Fruit fly (Drosophila melanogaster) whole organism, embryonic: ENCODE measurements around the gene SP555.

Source experiments
- CG10321 ChIP-seq: fragments of 200-800 bp; sonication (Bioruptor generic); IDR thresholded peaks from 2 replicates; pipeline ENCODE4 v1.3.6; 2022; ENCODE audit warnings: missing biosample characterization, missing genetic modification characterization
- CG10462 ChIP-seq: fragments of 200-800 bp; sonication (Bioruptor generic); optimal IDR thresholded peaks from 2 replicates; lab custom pipeline; 2016; ENCODE audit warnings: missing biosample characterization, missing genetic modification characterization
- CG12219 ChIP-seq: fragments of 200-800 bp; sonication (Bioruptor generic); optimal IDR thresholded peaks from 3 replicates; lab custom pipeline; 2018; ENCODE audit warnings: missing biosample characterization, mild to moderate bottlenecking, missing genetic modification characterization
- CG14860 ChIP-seq: fragments of 200-800 bp; sonication (Bioruptor generic); IDR thresholded peaks from 3 replicates; pipeline ENCODE4 v1.3.6; 2022; ENCODE audit warnings: missing biosample characterization, missing genetic modification characterization; ENCODE audit not compliant: partially characterized antibody
- CG1603 ChIP-seq: fragments of 200-800 bp; sonication (Bioruptor generic); optimal IDR thresholded peaks from 2 replicates; lab custom pipeline; 2019; ENCODE audit warnings: missing biosample characterization, mild to moderate bottlenecking, missing genetic modification characterization, moderate library complexity
- CG1647 ChIP-seq: fragments of 200-800 bp; sonication (Bioruptor generic); optimal IDR thresholded peaks from 3 replicates; lab custom pipeline; 2016; ENCODE audit warnings: missing biosample characterization, missing genetic modification characterization
- CG16779 ChIP-seq: fragments of 200-800 bp; sonication (Bioruptor generic); IDR thresholded peaks from 2 replicates; pipeline ENCODE4 v1.3.6; 2022; ENCODE audit warnings: missing biosample characterization, missing genetic modification characterization
- CG16815 ChIP-seq: fragments of 200-800 bp; sonication (Bioruptor generic); optimal IDR thresholded peaks from 3 replicates; lab custom pipeline; 2017; ENCODE audit warnings: missing biosample characterization, mild to moderate bottlenecking, missing genetic modification characterization
- CG17912 ChIP-seq: fragments of 200-800 bp; sonication (Bioruptor generic); optimal IDR thresholded peaks from 2 replicates; lab custom pipeline; 2018; ENCODE audit warnings: missing biosample characterization, mild to moderate bottlenecking, missing genetic modification characterization
- CG2678 ChIP-seq: fragments of 200-800 bp; sonication (Bioruptor generic); optimal IDR thresholded peaks from 3 replicates; lab custom pipeline; 2019; ENCODE audit warnings: missing biosample characterization, mild to moderate bottlenecking, missing genetic modification characterization, moderate library complexity
- CG2889 ChIP-seq: fragments of 200-800 bp; sonication (Bioruptor generic); IDR thresholded peaks from 3 replicates; pipeline ENCODE4 v1.3.6; 2022; ENCODE audit warnings: missing biosample characterization, missing genetic modification characterization
- CG3163 ChIP-seq: fragments of 200-800 bp; sonication (Bioruptor generic); optimal IDR thresholded peaks from 3 replicates; lab custom pipeline; 2016; ENCODE audit warnings: missing biosample characterization, missing genetic modification characterization
- CG3838 ChIP-seq: fragments of 200-800 bp; sonication (Bioruptor generic); optimal IDR thresholded peaks from 3 replicates; lab custom pipeline; 2016; ENCODE audit warnings: missing biosample characterization, missing genetic modification characterization
- CG3847 ChIP-seq: fragments of 200-800 bp; sonication (Bioruptor generic); IDR thresholded peaks from 2 replicates; pipeline ENCODE4 v1.3.6; 2022; ENCODE audit warnings: missing biosample characterization, missing genetic modification characterization
- CG6813 ChIP-seq: fragments of 200-800 bp; sonication (Bioruptor generic); optimal IDR thresholded peaks from 2 replicates; lab custom pipeline; 2017; ENCODE audit warnings: missing biosample characterization, missing genetic modification characterization, mild to moderate bottlenecking, moderate library complexity, missing genetic modification reagents
- CG7963 ChIP-seq: fragments of 200-800 bp; sonication (Bioruptor generic); IDR thresholded peaks from 3 replicates; pipeline ENCODE4 v1.3.6; 2022; ENCODE audit warnings: missing biosample characterization, missing genetic modification characterization; ENCODE audit not compliant: partially characterized antibody
- Dip3 ChIP-seq: fragments of 200-800 bp; sonication (Bioruptor generic); optimal IDR thresholded peaks from 3 replicates; lab custom pipeline; 2016; ENCODE audit warnings: missing biosample characterization, missing genetic modification characterization
- Dll ChIP-seq: fragments of 200-800 bp; sonication (Bioruptor generic); IDR thresholded peaks from 4 replicates; pipeline ENCODE4 v1.3.6; 2022; ENCODE audit warnings: missing biosample characterization, missing genetic modification characterization; ENCODE audit not compliant: partially characterized antibody
- Dp ChIP-seq: fragments of 200-800 bp; sonication (Bioruptor generic); optimal IDR thresholded peaks from 2 replicates; lab custom pipeline; 2018; ENCODE audit warnings: missing biosample characterization, mild to moderate bottlenecking, missing genetic modification characterization, moderate library complexity
- E2f2 ChIP-seq: fragments of 200-800 bp; sonication (Bioruptor generic); IDR thresholded peaks from 2 replicates; pipeline ENCODE4 v1.3.6; 2022; ENCODE audit warnings: missing biosample characterization, missing genetic modification characterization
- HHEX ChIP-seq: fragments of 200-800 bp; sonication (Bioruptor generic); optimal IDR thresholded peaks from 3 replicates; lab custom pipeline; 2017; ENCODE audit warnings: missing biosample characterization, mild to moderate bottlenecking, missing genetic modification characterization, missing genetic modification reagents
- HLHmδ ChIP-seq: fragments of 200-800 bp; sonication (Bioruptor generic); optimal IDR thresholded peaks from 2 replicates; lab custom pipeline; 2018; ENCODE audit warnings: missing biosample characterization, mild to moderate bottlenecking, missing genetic modification characterization, moderate library complexity
- Hsf ChIP-seq: fragments of 200-800 bp; sonication (Bioruptor generic); optimal IDR thresholded peaks from 3 replicates; lab custom pipeline; 2016; ENCODE audit warnings: missing biosample characterization, missing genetic modification characterization
- MBD-R2 ChIP-seq: fragments of 200-800 bp; sonication (Bioruptor generic); IDR thresholded peaks from 2 replicates; pipeline ENCODE4 v1.3.6; 2022; ENCODE audit warnings: missing biosample characterization, missing genetic modification characterization
- MTF-1 ChIP-seq: fragments of 200-800 bp; sonication (Bioruptor generic); optimal IDR thresholded peaks from 2 replicates; lab custom pipeline; 2018; ENCODE audit warnings: missing biosample characterization, mild to moderate bottlenecking, missing genetic modification characterization, borderline replicate concordance
- Nf-YB ChIP-seq: fragments of 200-800 bp; sonication (Bioruptor generic); optimal IDR thresholded peaks from 3 replicates; lab custom pipeline; 2019; ENCODE audit warnings: missing biosample characterization, mild to moderate bottlenecking, missing genetic modification characterization, moderate library complexity
- Rx ChIP-seq: fragments of 200-800 bp; sonication (Bioruptor generic); IDR thresholded peaks from 2 replicates; pipeline ENCODE4 v1.3.6; 2022; ENCODE audit warnings: missing biosample characterization, missing genetic modification characterization
- Sin3A ChIP-seq: fragments of >200 bp; optimal IDR thresholded peaks from 2 replicates; lab custom pipeline; 2018
- Stat92E ChIP-seq, 3 experiments: fragments of >200 bp in 2 of 3; fragments of 200-800 bp in 1 of 3; sonication (Bioruptor generic) in 1 of 3; optimal IDR thresholded peaks; 2 replicates each; lab custom pipeline; 2017 to 2019; ENCODE audit warnings: missing biosample characterization in 3 of 3, missing genetic modification characterization in 3 of 3, mild to moderate bottlenecking in 1 of 3, moderate library complexity in 1 of 3
- Xbp1 ChIP-seq: fragments of 200-800 bp; sonication (Bioruptor generic); optimal IDR thresholded peaks from 3 replicates; lab custom pipeline; 2016; ENCODE audit warnings: missing biosample characterization, mild to moderate bottlenecking, missing genetic modification characterization
- al ChIP-seq: fragments of 200-800 bp; sonication (Bioruptor generic); IDR thresholded peaks from 2 replicates; pipeline ENCODE4 v1.3.6; 2022; ENCODE audit warnings: missing biosample characterization, missing genetic modification characterization
- az2 ChIP-seq: fragments of 200-800 bp; sonication (Bioruptor generic); optimal IDR thresholded peaks from 3 replicates; lab custom pipeline; 2016; ENCODE audit warnings: missing biosample characterization, missing genetic modification characterization
- bcd ChIP-seq: fragments of 200-800 bp; sonication (Bioruptor generic); optimal IDR thresholded peaks from 2 replicates; lab custom pipeline; 2017; ENCODE audit warnings: missing biosample characterization, mild to moderate bottlenecking, missing genetic modification characterization
- crp ChIP-seq, 2 experiments: fragments of 200-800 bp; sonication (Bioruptor generic); optimal IDR thresholded peaks; 2 replicates in 1 of 2; 3 replicates in 1 of 2; lab custom pipeline; 2017; ENCODE audit warnings: missing biosample characterization in 2 of 2, missing genetic modification characterization in 2 of 2, mild to moderate bottlenecking in 1 of 2, moderate library complexity in 1 of 2
- da ChIP-seq: fragments of 200-800 bp; sonication (Bioruptor generic); optimal IDR thresholded peaks from 2 replicates; lab custom pipeline; 2016; ENCODE audit warnings: missing biosample characterization, missing genetic modification characterization
- dpn ChIP-seq, 2 experiments: fragments of 200-800 bp; sonication (Bioruptor generic); optimal IDR thresholded peaks; 3 replicates each; lab custom pipeline; 2016; ENCODE audit warnings: missing biosample characterization in 2 of 2, missing genetic modification characterization in 2 of 2
- fu2 ChIP-seq: fragments of 200-800 bp; sonication (Bioruptor generic); optimal IDR thresholded peaks from 2 replicates; lab custom pipeline; 2016; ENCODE audit warnings: missing biosample characterization, missing genetic modification characterization
- ham ChIP-seq: fragments of 200-800 bp; sonication (Bioruptor generic); IDR thresholded peaks from 2 replicates; pipeline ENCODE4 v1.3.6; 2022; ENCODE audit warnings: missing biosample characterization, missing genetic modification characterization
- jigr1 ChIP-seq: fragments of 200-800 bp; sonication (Bioruptor generic); IDR thresholded peaks from 3 replicates; pipeline ENCODE4 v1.3.6; 2022; ENCODE audit warnings: missing biosample characterization, missing genetic modification characterization
- lmd ChIP-seq: fragments of 200-800 bp; sonication (Bioruptor generic); IDR thresholded peaks from 2 replicates; pipeline ENCODE4 v1.3.6; 2022; ENCODE audit warnings: missing biosample characterization, missing genetic modification characterization
- lola ChIP-seq, 3 experiments: fragments of >200 bp in 2 of 3; fragments of 200-800 bp in 1 of 3; sonication (Bioruptor generic) in 1 of 3; optimal IDR thresholded peaks; 2 replicates each; lab custom pipeline; 2017 to 2019; ENCODE audit warnings: missing biosample characterization in 3 of 3, missing genetic modification characterization in 3 of 3, mild to moderate bottlenecking in 1 of 3, moderate library complexity in 1 of 3
- mam ChIP-seq: fragments of 200-800 bp; sonication (Bioruptor generic); optimal IDR thresholded peaks from 3 replicates; lab custom pipeline; 2016; ENCODE audit warnings: missing biosample characterization, missing genetic modification characterization
- peb ChIP-seq: fragments of 200-800 bp; sonication (Bioruptor generic); IDR thresholded peaks from 2 replicates; pipeline ENCODE4 v1.3.6; 2022; ENCODE audit warnings: missing biosample characterization, missing genetic modification characterization
- row ChIP-seq: fragments of 200-800 bp; sonication (Bioruptor generic); IDR thresholded peaks from 3 replicates; pipeline ENCODE4 v1.3.6; 2022; ENCODE audit warnings: missing biosample characterization, missing genetic modification characterization
- sd ChIP-seq: fragments of 200-800 bp; sonication (Bioruptor generic); optimal IDR thresholded peaks from 3 replicates; lab custom pipeline; 2018; ENCODE audit warnings: missing biosample characterization, mild to moderate bottlenecking, missing genetic modification characterization, moderate library complexity
- sr ChIP-seq: fragments of 200-800 bp; sonication (Bioruptor generic); IDR thresholded peaks from 3 replicates; pipeline ENCODE4 v1.3.6; 2022; ENCODE audit warnings: missing biosample characterization, missing genetic modification characterization
- trh ChIP-seq: fragments of 200-800 bp; sonication (Bioruptor generic); optimal IDR thresholded peaks from 2 replicates; lab custom pipeline; 2016; ENCODE audit warnings: missing biosample characterization, missing genetic modification characterization
- zen2 ChIP-seq: fragments of 200-800 bp; sonication (Bioruptor generic); IDR thresholded peaks from 3 replicates; pipeline ENCODE4 v1.3.6; 2022; ENCODE audit warnings: missing biosample characterization, missing genetic modification characterization; ENCODE audit not compliant: partially characterized antibody
- zfh1 ChIP-seq: fragments of 200-800 bp; sonication (Bioruptor generic); IDR thresholded peaks from 3 replicates; pipeline ENCODE4 v1.3.6; 2022; ENCODE audit warnings: missing biosample characterization, missing genetic modification characterization

SP555 gene

DNA sequence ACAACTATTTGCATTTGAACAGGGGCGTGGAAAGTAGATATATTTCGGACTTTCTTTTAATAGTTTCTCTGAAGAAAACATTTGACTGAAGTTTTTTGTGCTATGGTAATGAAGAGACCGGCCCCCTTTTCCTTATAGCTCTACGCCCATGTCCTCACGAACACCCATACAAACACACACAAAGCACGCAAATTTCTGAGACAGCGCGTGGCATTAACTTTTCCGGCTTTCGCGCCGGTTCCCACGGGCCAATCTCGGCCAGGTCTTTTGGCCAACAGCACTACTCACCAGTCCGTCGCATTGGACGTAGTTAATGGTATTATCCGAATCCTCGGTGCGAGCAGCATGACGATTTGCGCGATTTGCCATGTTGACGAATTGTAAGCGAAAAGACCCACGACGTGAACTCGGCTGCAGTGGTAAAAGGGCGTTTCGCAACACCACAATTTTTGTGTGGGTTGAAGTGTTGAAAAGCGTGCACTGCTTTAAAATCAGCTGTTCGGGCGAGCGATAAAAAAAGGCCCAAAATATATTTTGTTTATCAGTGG, 14.9 kb downstream of the SP555 start, which contains the start of gene senju (continued):
- TF ChIP-seq Dip3 = peak; percentile 63
- TF ChIP-seq CG6813 (GFP tag; lab: Kevin White, UChicago) = peak; percentile 79
- peak; percentile 39; the same call in 1 of the 2 replicates for TF ChIP-seq al (GFP tag; lab: Robert Waterston, UW)
- TF ChIP-seq CG3838 (GFP tag; lab: Kevin White, UChicago) = peak; percentile 33
- TF ChIP-seq CG17912 (GFP tag; lab: Kevin White, UChicago) = peak; percentile 79
- peak; percentile 53 for TF ChIP-seq CG16779 (GFP tag; lab: Robert Waterston, UW)
- TF ChIP-seq CG10462 (GFP tag; lab: Kevin White, UChicago) = peak; percentile 82
- peak; percentile 73 for TF ChIP-seq sd
- TF ChIP-seq CG1603 (tag; lab: Kevin White, UChicago) = peak; percentile 76
- peak in 1 of 3 experiments; percentile 8 for TF ChIP-seq Stat92E (GFP tag; optimal IDR thresholded peaks at IDR 0.05; lab: Kevin White, UChicago)
- 0 out of 2 replicates have a peak, but pooled peaks have one; percentile 32 for TF ChIP-seq CG10321 (GFP tag; lab: Robert Waterston, UW)
- peak; percentile 86 for TF ChIP-seq mam (GFP tag; lab: Kevin White, UChicago)
- peak; percentile 45 for TF ChIP-seq CG1647 (GFP tag; lab: Kevin White, UChicago)
- TF ChIP-seq CG14860 (GFP tag; lab: Robert Waterston, UW) = peak; percentile 47; the same call in 1 of the 3 replicates
- peak; percentile 71 for TF ChIP-seq CG12219 (GFP tag; lab: Kevin White, UChicago)
- peak; percentile 77 for TF ChIP-seq Sin3A (lab: Kevin White, UChicago)
- peak; percentile 21 for TF ChIP-seq trh (GFP tag; lab: Kevin White, UChicago)
- peak in 1 of 3 experiments; percentile 57 for TF ChIP-seq lola (GFP tag; optimal IDR thresholded peaks at IDR 0.05; lab: Kevin White, UChicago)
- TF ChIP-seq CG7963 (GFP tag; lab: Robert Waterston, UW) = no peak
- peak; percentile 57; the same call in 2 of the 4 replicates for TF ChIP-seq Dll (GFP tag; lab: Robert Waterston, UW)
- TF ChIP-seq row (GFP tag; lab: Robert Waterston, UW) = peak; percentile 73
- TF ChIP-seq bcd = peak; percentile 83
- TF ChIP-seq az2 = peak; percentile 88
- TF ChIP-seq lmd (GFP tag; lab: Robert Waterston, UW) = peak; percentile 86
- peak; percentile 71 for TF ChIP-seq CG2889 (GFP tag; lab: Robert Waterston, UW)
- peak; percentile 87 for TF ChIP-seq Rx
- TF ChIP-seq zen2 (GFP tag; lab: Robert Waterston, UW) = no peak
- peak; percentile 80 for TF ChIP-seq Hsf (GFP tag; lab: Kevin White, UChicago)
- peak; percentile 90 for TF ChIP-seq CG3847
- TF ChIP-seq da (GFP tag; lab: Kevin White, UChicago) = peak; percentile 22
- TF ChIP-seq fu2 (GFP tag; lab: Kevin White, UChicago) = peak; percentile 88
- peak; percentile 83; the same call in 2 of the 3 replicates for TF ChIP-seq zfh1 (GFP tag; lab: Robert Waterston, UW)
- peak; percentile 73 for TF ChIP-seq CG3163
- TF ChIP-seq Dp (GFP tag; lab: Kevin White, UChicago) = peak; percentile 46
- peak; percentile 98 for TF ChIP-seq MBD-R2 (GFP tag; lab: Robert Waterston, UW)
- TF ChIP-seq MTF-1 (GFP tag; lab: Kevin White, UChicago) = peak; percentile 59
- TF ChIP-seq Nf-YB (GFP tag; lab: Kevin White, UChicago) = peak; percentile 58
- TF ChIP-seq E2f2 (GFP tag; lab: Robert Waterston, UW) = peak; percentile 55; the same call in 1 of the 2 replicates
- TF ChIP-seq CG2678 (tag; lab: Kevin White, UChicago) = peak; percentile 83
- TF ChIP-seq peb (GFP tag; lab: Robert Waterston, UW) = no peak; the same call in 1 of the 2 replicates
- peak; percentile 80 for TF ChIP-seq HHEX (GFP tag; lab: Kevin White, UChicago)
- TF ChIP-seq Xbp1 = peak; percentile 88
- peak; percentile 85 to 93 for TF ChIP-seq dpn (GFP tag; optimal IDR thresholded peaks at IDR 0.05; lab: Kevin White, UChicago)
- peak; percentile 73 for TF ChIP-seq CG16815 (GFP tag; lab: Kevin White, UChicago)
- TF ChIP-seq crp (GFP tag; optimal IDR thresholded peaks at IDR 0.05; lab: Kevin White, UChicago) = peak; percentile 92 to 99
- peak; percentile 88 for TF ChIP-seq sr (GFP tag; lab: Robert Waterston, UW)
- TF ChIP-seq HLHmδ (GFP tag; lab: Kevin White, UChicago) = peak; percentile 76
- TF ChIP-seq ham = peak; percentile 40; the same call in 1 of the 2 replicates
- TF ChIP-seq jigr1 (GFP tag; lab: Robert Waterston, UW) = peak; percentile 47; the same call in 1 of the 3 replicates
